Worm (Caenorhabditis elegans): ENCODE measurements around the gene ctns-1.

The ctns-1 gene

DNA sequence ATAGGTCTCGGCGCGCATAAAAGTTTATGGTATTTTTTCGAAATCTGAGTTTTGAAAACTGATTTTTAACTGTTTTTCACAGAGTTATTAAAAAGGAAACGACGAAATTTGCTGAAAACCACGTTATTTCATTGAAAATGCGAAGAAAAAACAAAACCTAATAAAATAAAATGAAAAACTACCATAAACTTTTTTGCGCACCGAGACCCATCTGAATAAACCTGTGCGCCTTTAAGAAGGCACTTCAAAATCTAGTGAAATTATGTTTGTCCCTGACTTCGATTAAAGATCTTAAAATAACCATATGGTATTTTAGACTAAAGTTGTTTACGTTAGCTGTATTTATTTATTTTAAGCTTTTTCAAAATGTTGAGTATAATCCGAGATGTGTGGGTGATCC is 8.9 kb downstream of the ctns-1 start:
- TF ChIP-seq F13H6.1 (tag; optimal IDR thresholded peaks at IDR 0.05), result no peak
- TF ChIP-seq dmd-4 (tag; optimal IDR thresholded peaks at IDR 0.05; ENCODE audit: borderline replicate concordance), result no peak
- no peak for TF ChIP-seq ets-4 (tag; optimal IDR thresholded peaks at IDR 0.05)
- TF ChIP-seq syd-9 (tag; optimal IDR thresholded peaks at IDR 0.05), result no peak
- TF ChIP-seq C38D4.7 (GFP tag; optimal IDR thresholded peaks at IDR 0.05), result no peak
- TF ChIP-seq K02D7.2 (tag; optimal IDR thresholded peaks at IDR 0.05), result no peak
- TF ChIP-seq odd-2 (tag; optimal IDR thresholded peaks at IDR 0.05), result no peak
- no peak for TF ChIP-seq pha-2 (tag; optimal IDR thresholded peaks at IDR 0.05)
- TF ChIP-seq pqm-1 (tag; optimal IDR thresholded peaks at IDR 0.05), result no peak

DNA sequence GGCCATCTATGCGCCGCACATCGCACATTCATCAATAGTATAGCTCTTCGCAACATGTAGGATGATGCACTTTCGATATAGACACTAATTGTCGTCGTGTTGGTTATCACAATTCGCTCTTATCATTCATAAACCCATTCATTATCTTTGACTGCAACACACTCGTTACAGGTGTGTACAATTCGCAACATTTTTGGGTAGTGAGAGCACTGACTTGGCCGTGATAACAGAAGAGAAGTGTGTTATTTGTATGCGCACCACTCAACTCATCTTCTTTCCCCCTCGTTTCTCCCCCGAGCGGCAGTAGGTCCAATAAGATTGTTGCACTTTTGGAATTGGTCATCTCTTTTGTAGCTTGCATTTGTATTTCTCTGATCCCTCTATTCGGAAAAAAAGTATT is 9.4 kb downstream of the ctns-1 start:
- TF ChIP-seq ceh-22 (tag; optimal IDR thresholded peaks at IDR 0.05), result peak; percentile 64
- peak; percentile 8 for TF ChIP-seq tbx-2 (tag; optimal IDR thresholded peaks at IDR 0.05)
- TF ChIP-seq ttx-3 (tag; optimal IDR thresholded peaks at IDR 0.05), result no peak
- no peak for TF ChIP-seq fax-1 (tag; optimal IDR thresholded peaks at IDR 0.05)
- peak; percentile 96 for TF ChIP-seq elt-2 (tag; optimal IDR thresholded peaks at IDR 0.05)

DNA sequence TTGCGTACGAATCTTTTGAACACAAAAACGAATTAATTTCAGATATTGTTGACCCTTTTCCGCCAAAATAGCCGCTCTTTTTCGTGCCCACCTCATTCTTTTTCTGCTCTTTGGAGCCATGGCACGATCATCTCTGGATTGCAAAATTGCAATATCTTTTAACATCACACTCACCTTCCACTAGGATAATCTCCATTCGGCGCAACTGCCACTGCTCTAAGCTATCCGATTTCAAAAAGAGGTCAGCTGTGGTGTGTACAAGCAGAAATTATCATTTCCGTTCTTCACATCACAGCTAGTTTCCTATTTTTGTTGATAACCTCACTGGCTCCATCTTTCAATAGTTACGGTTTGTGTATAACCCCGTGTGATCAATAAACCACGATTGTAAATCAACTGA is 10.1 kb downstream of the ctns-1 start:
- TF ChIP-seq ceh-34 (tag; optimal IDR thresholded peaks at IDR 0.05) (peak; percentile 41), hlh-6 (tag; optimal IDR thresholded peaks at IDR 0.05) (no peak)

DNA sequence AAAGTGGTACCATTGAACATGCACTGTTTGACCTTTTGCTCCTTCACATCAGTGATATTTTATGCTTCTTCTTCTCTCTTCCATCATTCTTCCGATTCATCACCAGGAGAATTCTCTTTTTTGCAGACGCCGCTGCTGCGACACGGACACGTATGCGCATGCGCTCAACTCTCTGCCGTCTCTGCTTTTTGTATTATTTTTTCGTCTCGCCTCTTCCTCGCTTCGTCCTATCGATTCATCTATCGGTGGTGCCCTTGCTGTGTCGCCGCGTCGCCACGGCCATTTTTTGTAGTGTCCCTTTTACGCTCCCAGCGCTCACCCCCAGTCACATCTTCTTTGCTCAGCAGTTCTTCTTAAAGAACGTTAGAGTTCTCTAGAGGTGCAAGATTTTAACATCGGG is 10.6 kb downstream of the ctns-1 start:
- TF ChIP-seq ref-2 (tag; optimal IDR thresholded peaks at IDR 0.05), result peak; percentile 16
- TF ChIP-seq ceh-31 (tag; optimal IDR thresholded peaks at IDR 0.05), result peak; percentile 57
- TF ChIP-seq ceh-48 (tag; optimal IDR thresholded peaks at IDR 0.05), result peak; percentile 63
- TF ChIP-seq odd-2 (tag; optimal IDR thresholded peaks at IDR 0.05), result no peak
- TF ChIP-seq pha-2 (tag; optimal IDR thresholded peaks at IDR 0.05), result no peak
- TF ChIP-seq C38D4.7 (GFP tag; optimal IDR thresholded peaks at IDR 0.05), result no peak
- TF ChIP-seq unc-42 (tag; optimal IDR thresholded peaks at IDR 0.05), result no peak
- TF ChIP-seq ceh-14 (tag; optimal IDR thresholded peaks at IDR 0.05), result peak; percentile 26
- peak; percentile 39 for TF ChIP-seq ceh-19 (GFP tag; optimal IDR thresholded peaks at IDR 0.05)

DNA sequence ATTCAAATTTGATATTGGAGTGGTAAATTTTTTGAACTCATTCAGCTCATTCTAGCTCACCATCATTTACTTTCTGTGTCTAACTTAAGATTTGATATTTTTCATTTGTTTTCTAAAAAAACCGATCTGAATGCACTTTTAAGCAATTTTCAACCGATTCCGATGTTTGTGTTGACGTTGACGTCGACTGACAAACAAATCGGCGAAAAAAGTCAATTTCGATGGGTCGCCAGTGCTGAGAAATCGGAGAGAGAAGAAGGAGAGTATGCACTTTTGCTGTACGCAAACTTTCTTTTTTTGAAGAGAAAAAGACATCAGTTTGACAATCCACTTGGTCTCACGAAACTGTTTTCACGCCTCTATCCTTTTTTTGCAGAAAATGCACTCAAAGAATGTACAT is 11.3 kb downstream of the ctns-1 start:
- TF ChIP-seq dve-1 (tag; optimal IDR thresholded peaks at IDR 0.05) (no peak), hlh-15 (tag; optimal IDR thresholded peaks at IDR 0.05) (no peak), tbx-2 (tag; optimal IDR thresholded peaks at IDR 0.05) (no peak), pax-1 (tag; optimal IDR thresholded peaks at IDR 0.05) (no peak), syd-9 (tag; optimal IDR thresholded peaks at IDR 0.05) (no peak), lin-11 (tag; optimal IDR thresholded peaks at IDR 0.05) (no peak), Y22D7AL.16 (tag; optimal IDR thresholded peaks at IDR 0.05) (no peak), ceh-34 (tag; optimal IDR thresholded peaks at IDR 0.05) (no peak), elt-4 (tag; optimal IDR thresholded peaks at IDR 0.05) (no peak), ceh-9 (tag; optimal IDR thresholded peaks at IDR 0.05) (no peak), pag-3 (tag; optimal IDR thresholded peaks at IDR 0.05; ENCODE audit: borderline replicate concordance) (no peak), ceh-31 (tag; optimal IDR thresholded peaks at IDR 0.05) (no peak), ahr-1 (tag; optimal IDR thresholded peaks at IDR 0.05) (no peak), ceh-2 (tag; optimal IDR thresholded peaks at IDR 0.05) (no peak), ceh-18 (tag; optimal IDR thresholded peaks at IDR 0.05) (no peak), unc-3 (GFP tag; conservative IDR thresholded peaks at IDR 0.05) (no peak), unc-3 (tag; optimal IDR thresholded peaks at IDR 0.05) (no peak), hlh-6 (tag; optimal IDR thresholded peaks at IDR 0.05) (no peak)

DNA sequence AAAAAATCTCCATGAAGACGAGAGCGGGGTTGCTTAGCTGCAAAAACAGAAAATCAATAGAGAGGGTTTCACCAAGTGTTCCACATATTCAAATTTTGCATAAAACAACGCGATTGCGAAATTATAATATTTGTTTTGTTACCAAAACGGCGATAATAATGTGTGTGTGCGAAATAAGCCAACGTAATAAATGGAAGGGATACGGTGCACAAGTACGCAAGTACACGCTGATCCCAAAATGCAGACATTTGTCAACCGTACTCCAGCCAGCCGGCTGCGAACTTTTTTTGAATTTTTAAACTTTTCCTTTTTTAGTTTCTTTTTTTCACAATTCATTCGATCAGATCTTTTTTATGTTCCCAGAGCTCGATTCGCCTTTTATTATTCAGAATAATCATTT is 11.9 kb downstream of the ctns-1 start, which contains the start of gene ire-1:
Gene ire-1, minus strand, starts transcription at position 44 of the 400 bp plus-strand sequence.
- peak; percentile 37 for TF ChIP-seq ceh-31 (tag; optimal IDR thresholded peaks at IDR 0.05)
- peak; percentile 13; the same call in 1 of the 2 replicates for TF ChIP-seq unc-3 (GFP tag; conservative IDR thresholded peaks at IDR 0.05)
- no peak for TF ChIP-seq unc-3 (tag; optimal IDR thresholded peaks at IDR 0.05)
- TF ChIP-seq dve-1 (tag; optimal IDR thresholded peaks at IDR 0.05), result peak; percentile 53
- no peak for TF ChIP-seq ceh-22 (tag; optimal IDR thresholded peaks at IDR 0.05)
- peak; percentile 3 for TF ChIP-seq elt-2 (tag; optimal IDR thresholded peaks at IDR 0.05)
- TF ChIP-seq unc-42 (tag; optimal IDR thresholded peaks at IDR 0.05), result peak; percentile 34
- no peak for TF ChIP-seq T23F11.4 (GFP tag; optimal IDR thresholded peaks at IDR 0.05)
- peak; percentile 73 for TF ChIP-seq nfya-1 (tag; optimal IDR thresholded peaks at IDR 0.05)

Data from whole organism, late embryonic.